Worm (Caenorhabditis elegans): ENCODE results near the gene rog-1.

Gene rog-1

ce11 chrII:1322283-1323173 lies 52.3 kb downstream of the rog-1 start (continued):
- TF ChIP-seq aptf-3 (GFP tag; IDR thresholded peaks at IDR 0.05) (no peak), ceh-58 (GFP tag; IDR thresholded peaks at IDR 0.05) (0 out of 2 replicates have a peak, but pooled peaks have one; percentile 38), F39B2.1 (GFP tag; IDR thresholded peaks at IDR 0.05) (peak; percentile 7; the same call in 1 of the 2 replicates), ccch-3 (GFP tag; optimal IDR thresholded peaks at IDR 0.05) (no peak), madf-3 (GFP tag; IDR thresholded peaks at IDR 0.05) (peak; percentile 41; the same call in 1 of the 2 replicates), nhr-27 (tag; optimal IDR thresholded peaks at IDR 0.05) (no peak), C17E4.6 (GFP tag; IDR thresholded peaks at IDR 0.05) (0 out of 2 replicates have a peak, but pooled peaks have one; percentile 24), egl-44 (GFP tag; IDR thresholded peaks at IDR 0.05) (peak; percentile 8; the same call in 1 of the 2 replicates), Y53G8AR.9 (GFP tag; conservative IDR thresholded peaks at IDR 0.05) (0 out of 2 replicates have a peak, but pooled peaks have one; percentile 4), hlh-26 (GFP tag; conservative IDR thresholded peaks at IDR 0.05) (no peak), snpc-1.3 (tag; optimal IDR thresholded peaks at IDR 0.05; ENCODE audit: insufficient read depth) (peak; percentile 7), F49E8.2 (tag; optimal IDR thresholded peaks at IDR 0.05; ENCODE audit: insufficient read depth) (peak; percentile 86)

ce11 chrII:1320987-1321807 lies 53.6 kb downstream of the rog-1 start, which contains the start of gene vig-1:
vig-1 (plus strand) TSS chrII:1321037.
- TF ChIP-seq nhr-120 (GFP tag; IDR thresholded peaks at IDR 0.05) (no peak), let-607 (tag; optimal IDR thresholded peaks at IDR 0.05) (no peak), madf-6 (GFP tag; IDR thresholded peaks at IDR 0.05) (peak; percentile 8; the same call in 1 of the 2 replicates), F52B5.7 (tag; optimal IDR thresholded peaks at IDR 0.05) (no peak), dox-1 (GFP tag; IDR thresholded peaks at IDR 0.05) (peak; percentile 66), egrh-3 (GFP tag; IDR thresholded peaks at IDR 0.05) (peak; percentile 88), ets-4 (GFP tag; optimal IDR thresholded peaks at IDR 0.05) (no peak), egl-44 (GFP tag; IDR thresholded peaks at IDR 0.05) (peak; percentile 27; the same call in 1 of the 2 replicates), lsl-1 (GFP tag; optimal IDR thresholded peaks at IDR 0.05) (peak; percentile 46), lin-26 (GFP tag; IDR thresholded peaks at IDR 0.05) (0 out of 2 replicates have a peak, but pooled peaks have one; percentile 26), Y67H2A.10 (GFP tag; conservative IDR thresholded peaks at IDR 0.05) (no peak), mcd-1 (GFP tag; IDR thresholded peaks at IDR 0.05) (peak; percentile 58), F33H1.4 (GFP tag; IDR thresholded peaks at IDR 0.05) (peak; percentile 20; the same call in 1 of the 2 replicates), mxl-1 (tag; optimal IDR thresholded peaks at IDR 0.05) (no peak), zfh-2 (GFP tag; conservative IDR thresholded peaks at IDR 0.05) (peak; percentile 90), attf-6 (GFP tag; IDR thresholded peaks at IDR 0.05) (peak; percentile 12; the same call in 1 of the 2 replicates), Y53G8AR.9 (GFP tag; conservative IDR thresholded peaks at IDR 0.05) (peak; percentile 57; the same call in 1 of the 2 replicates), ceh-91 (GFP tag; IDR thresholded peaks at IDR 0.05) (no peak), cebp-1 (GFP tag; IDR thresholded peaks at IDR 0.05) (no peak), cebp-1 (tag; optimal IDR thresholded peaks at IDR 0.05) (peak; percentile 28), B0336.3 (GFP tag; IDR thresholded peaks at IDR 0.05) (peak; percentile 59), lin-54 (GFP tag; optimal IDR thresholded peaks at IDR 0.05) (peak; percentile 38), madf-3 (GFP tag; IDR thresholded peaks at IDR 0.05) (peak; percentile 27; the same call in 1 of the 2 replicates), F57C9.4 (tag; optimal IDR thresholded peaks at IDR 0.05) (no peak), athp-1 (tag; optimal IDR thresholded peaks at IDR 0.05) (peak; percentile 5), attf-5 (GFP tag; optimal IDR thresholded peaks at IDR 0.05) (peak; percentile 24)
